Worm (Caenorhabditis elegans) whole organism, L4 larva: ENCODE results near the gene frpr-6.

Experiments used
- D1046.2 ChIP-seq: fragments of 200-800 bp; sonication (Bioruptor generic); IDR thresholded peaks from 2 replicates; pipeline ENCODE4 v1.3.6; 2022; ENCODE audit warnings: missing genetic modification characterization, missing compliant biosample characterization
- F49E8.2 ChIP-seq: sonication (generic microtip); optimal IDR thresholded peaks from 2 replicates; lab custom pipeline; 2016; ENCODE audit warnings: missing compliant biosample characterization, mild to moderate bottlenecking, missing genetic modification characterization, borderline replicate concordance
- hlh-30 ChIP-seq: sonication (generic microtip); optimal IDR thresholded peaks from 2 replicates; lab custom pipeline; 2017; ENCODE audit warnings: antibody characterized with exemption, mild to moderate bottlenecking, missing genetic modification characterization, missing compliant biosample characterization; ENCODE audit not compliant: insufficient read depth
- nhr-11 ChIP-seq: fragments of 150-350 bp; optimal IDR thresholded peaks from 2 replicates; lab custom pipeline; 2014; ENCODE audit warnings: missing biosample characterization, missing genetic modification characterization
- unc-62 ChIP-seq, 3 experiments: fragments of 150-350 bp in 1 of 3; sonication (generic microtip); optimal IDR thresholded peaks in 2 of 3; peaks in 1 of 3; 1 replicate in 1 of 3; 2 replicates in 2 of 3; lab custom pipeline; 2014 to 2017; ENCODE audit warnings: missing biosample characterization in 3 of 3, missing genetic modification characterization in 3 of 3, missing genetic modification reagents in 3 of 3, missing genotype in 1 of 3

DNA sequence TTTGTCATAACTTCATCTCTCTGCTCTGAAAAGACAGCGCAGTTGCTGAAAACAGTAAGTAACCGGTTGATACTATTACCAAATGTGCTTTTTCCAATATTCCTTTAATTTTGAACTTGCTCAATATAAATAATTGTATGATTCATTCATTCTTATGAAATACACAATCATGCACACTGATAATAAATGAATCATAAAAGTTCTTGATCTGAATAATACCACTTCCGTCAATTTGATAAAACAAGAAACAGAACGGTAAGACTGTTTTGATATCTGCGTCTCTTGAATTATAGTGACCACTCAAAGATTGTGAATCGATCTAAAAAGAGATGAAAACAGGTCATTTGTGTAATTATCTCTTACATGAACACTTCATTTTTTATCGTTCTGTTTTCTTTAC is 25.4 kb upstream of the frpr-6 start, which contains the start of gene F21C10.4:
- TF ChIP-seq nhr-11 (tag; lab: Kevin White, UChicago) (no peak), F49E8.2 (tag; lab: Kevin White, UChicago) (no peak), unc-62 (GFP tag; optimal IDR thresholded peaks at IDR 0.05 in 1 of 2; lab: Kevin White, UChicago) (no peak), unc-62 (tag; optimal IDR thresholded peaks at IDR 0.05; lab: Kevin White, UChicago) (no peak), hlh-30 (tag; lab: Kevin White, UChicago) (no peak), D1046.2 (GFP tag; lab: Robert Waterston, UW) (no peak)
